Fruit fly (Drosophila melanogaster) whole organism, embryonic: ENCODE results near the gene Fer3HCH.

Experiments
- Atf-2 ChIP-seq: fragments of 200-800 bp; sonication (Bioruptor generic); optimal IDR thresholded peaks from 2 replicates; lab custom pipeline; 2016; ENCODE audit warnings: missing biosample characterization, missing genetic modification characterization
- Bgb ChIP-seq: fragments of 200-800 bp; sonication (Bioruptor generic); IDR thresholded peaks from 2 replicates; pipeline ENCODE4 v1.3.6; 2022; ENCODE audit warnings: missing biosample characterization, missing genetic modification characterization; ENCODE audit not compliant: partially characterized antibody
- Blimp-1 ChIP-seq: fragments of 200-800 bp; sonication (Bioruptor generic); optimal IDR thresholded peaks from 3 replicates; lab custom pipeline; 2018; ENCODE audit warnings: missing biosample characterization, missing genetic modification characterization, mild to moderate bottlenecking, moderate library complexity, missing genetic modification reagents
- CG1024 ChIP-seq: fragments of 200-800 bp; sonication (Bioruptor generic); IDR thresholded peaks from 2 replicates; pipeline ENCODE4 v1.3.6; 2022; ENCODE audit warnings: missing biosample characterization, missing genetic modification characterization
- CG10267 ChIP-seq: fragments of 200-800 bp; sonication (Bioruptor generic); optimal IDR thresholded peaks from 2 replicates; lab custom pipeline; 2018; ENCODE audit warnings: missing biosample characterization, mild to moderate bottlenecking, missing genetic modification characterization, moderate library complexity
- CG10321 ChIP-seq: fragments of 200-800 bp; sonication (Bioruptor generic); IDR thresholded peaks from 2 replicates; pipeline ENCODE4 v1.3.6; 2022; ENCODE audit warnings: missing biosample characterization, missing genetic modification characterization
- CG10565 ChIP-seq: fragments of 200-800 bp; sonication (Bioruptor generic); optimal IDR thresholded peaks from 3 replicates; lab custom pipeline; 2016; ENCODE audit warnings: missing biosample characterization, mild to moderate bottlenecking, missing genetic modification characterization
- CG12155 ChIP-seq: fragments of 200-800 bp; sonication (Bioruptor generic); optimal IDR thresholded peaks from 3 replicates; lab custom pipeline; 2016; ENCODE audit warnings: missing biosample characterization, missing genetic modification characterization
- CG14667 ChIP-seq: fragments of 200-800 bp; sonication (Bioruptor generic); IDR thresholded peaks from 2 replicates; pipeline ENCODE4 v1.3.6; 2022; ENCODE audit warnings: missing biosample characterization, missing genetic modification characterization
- CG15011 ChIP-seq: fragments of 200-800 bp; sonication (Bioruptor generic); optimal IDR thresholded peaks from 3 replicates; lab custom pipeline; 2018; ENCODE audit warnings: missing biosample characterization, mild to moderate bottlenecking, missing genetic modification characterization
- CG1602 ChIP-seq: fragments of 200-800 bp; sonication (Bioruptor generic); optimal IDR thresholded peaks from 3 replicates; lab custom pipeline; 2016; ENCODE audit warnings: missing biosample characterization, missing genetic modification characterization
- CG16779 ChIP-seq: fragments of 200-800 bp; sonication (Bioruptor generic); IDR thresholded peaks from 2 replicates; pipeline ENCODE4 v1.3.6; 2022; ENCODE audit warnings: missing biosample characterization, missing genetic modification characterization
- CG17802 ChIP-seq: fragments of 200-800 bp; sonication (Bioruptor generic); optimal IDR thresholded peaks from 2 replicates; lab custom pipeline; 2018; ENCODE audit warnings: missing biosample characterization, mild to moderate bottlenecking, missing genetic modification characterization, moderate library complexity
- CG17912 ChIP-seq: fragments of 200-800 bp; sonication (Bioruptor generic); optimal IDR thresholded peaks from 2 replicates; lab custom pipeline; 2018; ENCODE audit warnings: missing biosample characterization, mild to moderate bottlenecking, missing genetic modification characterization
- CG18476 ChIP-seq: fragments of 200-800 bp; sonication (Bioruptor generic); optimal IDR thresholded peaks from 2 replicates; lab custom pipeline; 2016; ENCODE audit warnings: missing biosample characterization, mild to moderate bottlenecking, missing genetic modification characterization
- CG31388 ChIP-seq: fragments of 200-800 bp; sonication (Bioruptor generic); optimal IDR thresholded peaks from 2 replicates; lab custom pipeline; 2016; ENCODE audit warnings: missing biosample characterization, missing genetic modification characterization
- CG34422 ChIP-seq: fragments of 200-800 bp; sonication (Bioruptor generic); IDR thresholded peaks from 3 replicates; pipeline ENCODE4 v1.3.6; 2022; ENCODE audit warnings: missing biosample characterization, missing genetic modification characterization
- CG4328 ChIP-seq: fragments of 200-800 bp; sonication (Bioruptor generic); optimal IDR thresholded peaks from 3 replicates; lab custom pipeline; 2017; ENCODE audit warnings: missing biosample characterization, missing genetic modification reagents, missing genetic modification characterization
- CG5953 ChIP-seq: fragments of 200-800 bp; sonication (Bioruptor generic); IDR thresholded peaks from 2 replicates; pipeline ENCODE4 v1.3.6; 2022; ENCODE audit warnings: missing biosample characterization, missing genetic modification characterization
- CG7271 ChIP-seq: fragments of 200-800 bp; sonication (Bioruptor generic); optimal IDR thresholded peaks from 2 replicates; lab custom pipeline; 2018; ENCODE audit warnings: missing biosample characterization, mild to moderate bottlenecking, missing genetic modification characterization, moderate library complexity
- CG7372 ChIP-seq: fragments of 200-800 bp; sonication (Bioruptor generic); IDR thresholded peaks from 2 replicates; pipeline ENCODE4 v1.3.6; 2022; ENCODE audit warnings: missing biosample characterization, missing genetic modification characterization
- CG7928 ChIP-seq: fragments of 200-800 bp; sonication (Bioruptor generic); optimal IDR thresholded peaks from 2 replicates; lab custom pipeline; 2017; ENCODE audit warnings: missing biosample characterization, mild to moderate bottlenecking, missing genetic modification characterization
- CG8089 ChIP-seq: fragments of 200-800 bp; sonication (Bioruptor generic); optimal IDR thresholded peaks from 3 replicates; lab custom pipeline; 2016; ENCODE audit warnings: missing biosample characterization, missing genetic modification characterization
- CG8359 ChIP-seq: fragments of 200-800 bp; sonication (Bioruptor generic); optimal IDR thresholded peaks from 2 replicates; lab custom pipeline; 2017; ENCODE audit warnings: missing biosample characterization, mild to moderate bottlenecking, missing genetic modification characterization, borderline replicate concordance
- CG8388 ChIP-seq: fragments of 200-800 bp; sonication (Bioruptor generic); optimal IDR thresholded peaks from 2 replicates; lab custom pipeline; 2019; ENCODE audit warnings: missing biosample characterization, mild to moderate bottlenecking, missing genetic modification characterization, moderate library complexity
- Dip3 ChIP-seq: fragments of 200-800 bp; sonication (Bioruptor generic); optimal IDR thresholded peaks from 3 replicates; lab custom pipeline; 2016; ENCODE audit warnings: missing biosample characterization, missing genetic modification characterization
- Dp ChIP-seq: fragments of 200-800 bp; sonication (Bioruptor generic); optimal IDR thresholded peaks from 2 replicates; lab custom pipeline; 2018; ENCODE audit warnings: missing biosample characterization, mild to moderate bottlenecking, missing genetic modification characterization, moderate library complexity
- HLH54F ChIP-seq: fragments of 200-800 bp; sonication (Bioruptor generic); optimal IDR thresholded peaks from 3 replicates; lab custom pipeline; 2016; ENCODE audit warnings: missing biosample characterization, missing genetic modification characterization
- Lpt ChIP-seq: fragments of >200 bp; optimal IDR thresholded peaks from 2 replicates; lab custom pipeline; 2018; ENCODE audit warnings: missing biosample characterization, missing genetic modification characterization
- MESR4 ChIP-seq: fragments of 200-800 bp; sonication (Bioruptor generic); optimal IDR thresholded peaks from 2 replicates; lab custom pipeline; 2018; ENCODE audit warnings: missing biosample characterization, mild to moderate bottlenecking, missing genetic modification characterization, moderate library complexity
- Neu2 ChIP-seq: fragments of 200-800 bp; sonication (Bioruptor generic); optimal IDR thresholded peaks from 3 replicates; lab custom pipeline; 2016; ENCODE audit warnings: missing biosample characterization, missing genetic modification characterization, borderline replicate concordance
- Nf-YC ChIP-seq: fragments of 200-800 bp; optimal IDR thresholded peaks from 3 replicates; lab custom pipeline; 2019; ENCODE audit warnings: missing biosample characterization, mild to moderate bottlenecking, missing genetic modification characterization, moderate library complexity
- Ravus ChIP-seq: fragments of 200-800 bp; sonication (Bioruptor generic); IDR thresholded peaks from 2 replicates; pipeline ENCODE4 v1.3.6; 2022; ENCODE audit warnings: missing biosample characterization, missing genetic modification characterization
- az2 ChIP-seq: fragments of 200-800 bp; sonication (Bioruptor generic); optimal IDR thresholded peaks from 3 replicates; lab custom pipeline; 2016; ENCODE audit warnings: missing biosample characterization, missing genetic modification characterization
- cas ChIP-seq: fragments of 200-800 bp; sonication (Bioruptor generic); IDR thresholded peaks from 2 replicates; pipeline ENCODE4 v1.3.6; 2022; ENCODE audit warnings: missing biosample characterization, missing genetic modification characterization
- cg ChIP-seq: fragments of 200-800 bp; sonication (Bioruptor generic); optimal IDR thresholded peaks from 3 replicates; lab custom pipeline; 2019; ENCODE audit warnings: missing biosample characterization, mild to moderate bottlenecking, missing genetic modification characterization, moderate library complexity
- dimm ChIP-seq: fragments of 200-800 bp; sonication (Bioruptor generic); IDR thresholded peaks from 2 replicates; pipeline ENCODE4 v1.3.6; 2022; ENCODE audit warnings: missing biosample characterization, missing genetic modification characterization
- emc ChIP-seq: fragments of 200-800 bp; sonication (Bioruptor generic); optimal IDR thresholded peaks from 2 replicates; lab custom pipeline; 2016; ENCODE audit warnings: missing biosample characterization, missing genetic modification characterization
- gcm2 ChIP-seq: fragments of 200-800 bp; sonication (Bioruptor generic); optimal IDR thresholded peaks from 2 replicates; lab custom pipeline; 2016; ENCODE audit warnings: missing biosample characterization, missing genetic modification characterization
- her ChIP-seq: fragments of 200-800 bp; sonication (Bioruptor generic); optimal IDR thresholded peaks from 2 replicates; lab custom pipeline; 2016; ENCODE audit warnings: missing biosample characterization, missing genetic modification characterization
- hkb ChIP-seq, 2 experiments: fragments of 200-800 bp in 1 of 2; fragments of >200 bp in 1 of 2; sonication (Bioruptor generic) in 1 of 2; IDR thresholded peaks in 1 of 2; optimal IDR thresholded peaks in 1 of 2; 2 replicates each; pipeline versions ENCODE4 v1.3.6 to Lab custom; 2017 to 2022; ENCODE audit warnings: missing biosample characterization in 1 of 2, missing genetic modification characterization in 1 of 2
- maf-S ChIP-seq: fragments of 200-800 bp; sonication (Bioruptor generic); optimal IDR thresholded peaks from 2 replicates; lab custom pipeline; 2016; ENCODE audit warnings: missing biosample characterization, missing genetic modification characterization
- nau ChIP-seq: fragments of 200-800 bp; sonication (Bioruptor generic); optimal IDR thresholded peaks from 3 replicates; lab custom pipeline; 2017; ENCODE audit warnings: missing biosample characterization, mild to moderate bottlenecking, missing genetic modification characterization, missing genetic modification reagents
- nmo ChIP-seq: fragments of 200-800 bp; sonication (Bioruptor generic); optimal IDR thresholded peaks from 2 replicates; lab custom pipeline; 2018; ENCODE audit warnings: missing biosample characterization, mild to moderate bottlenecking, missing genetic modification characterization, moderate library complexity
- pum ChIP-seq: fragments of 200-800 bp; sonication (Bioruptor generic); optimal IDR thresholded peaks from 2 replicates; lab custom pipeline; 2016; ENCODE audit warnings: missing biosample characterization, missing genetic modification characterization
- slbo ChIP-seq: fragments of 200-800 bp; sonication (Bioruptor generic); IDR thresholded peaks from 2 replicates; pipeline ENCODE4 v1.3.6; 2022; ENCODE audit warnings: missing biosample characterization, missing genetic modification characterization
- tgo ChIP-seq: fragments of 200-800 bp; sonication (Bioruptor generic); IDR thresholded peaks from 3 replicates; pipeline ENCODE4 v1.3.6; 2022; ENCODE audit warnings: missing biosample characterization, missing genetic modification characterization
- unpg ChIP-seq: fragments of 200-800 bp; sonication (Bioruptor generic); optimal IDR thresholded peaks from 3 replicates; lab custom pipeline; 2018; ENCODE audit warnings: missing biosample characterization, mild to moderate bottlenecking, missing genetic modification characterization, moderate library complexity
- vvl ChIP-seq: fragments of 200-800 bp; sonication (Bioruptor generic); IDR thresholded peaks from 2 replicates; pipeline ENCODE4 v1.3.6; 2022; ENCODE audit warnings: missing biosample characterization, missing genetic modification characterization
- zen2 ChIP-seq: fragments of 200-800 bp; sonication (Bioruptor generic); IDR thresholded peaks from 3 replicates; pipeline ENCODE4 v1.3.6; 2022; ENCODE audit warnings: missing biosample characterization, missing genetic modification characterization; ENCODE audit not compliant: partially characterized antibody

The Fer3HCH gene

dm6 chrX:13099919-13100318 is 8.1 kb downstream of the Fer3HCH start (continued):
- TF ChIP-seq CG31388 (no peak), CG14667 (GFP tag; lab: Robert Waterston, UW) (peak; percentile 82; the same call in 1 of the 2 replicates), CG5953 (0 out of 2 replicates have a peak, but pooled peaks have one; percentile 36), CG10321 (GFP tag; lab: Robert Waterston, UW) (peak; percentile 71), CG7928 (peak; percentile 20), CG7372 (GFP tag; lab: Robert Waterston, UW) (peak; percentile 87), CG10565 (GFP tag; lab: Kevin White, UChicago) (no peak), CG16779 (GFP tag; lab: Robert Waterston, UW) (no peak), hkb (optimal IDR thresholded peaks at IDR 0.05; lab: Kevin White, UChicago) (no peak), hkb (GFP tag; IDR thresholded peaks at IDR 0.05; lab: Robert Waterston, UW) (peak; percentile 91), CG12155 (GFP tag; lab: Kevin White, UChicago) (peak; percentile 67), Ravus (peak; percentile 57), Blimp-1 (peak; percentile 69), Nf-YC (tag; lab: Kevin White, UChicago) (peak; percentile 70), CG17802 (no peak), cg (GFP tag; lab: Kevin White, UChicago) (no peak), CG8388 (GFP tag; lab: Kevin White, UChicago) (peak; percentile 65), nau (GFP tag; lab: Kevin White, UChicago) (peak; percentile 51), unpg (GFP tag; lab: Kevin White, UChicago) (peak; percentile 85), vvl (GFP tag; lab: Robert Waterston, UW) (peak; percentile 92), CG4328 (GFP tag; lab: Kevin White, UChicago) (peak; percentile 38), dimm (GFP tag; lab: Robert Waterston, UW) (0 out of 2 replicates have a peak, but pooled peaks have one; percentile 46), cas (peak; percentile 69; the same call in 1 of the 2 replicates), CG10267 (peak; percentile 59), Atf-2 (GFP tag; lab: Kevin White, UChicago) (no peak), Dip3 (peak; percentile 13), Bgb (GFP tag; lab: Robert Waterston, UW) (no peak), MESR4 (GFP tag; lab: Kevin White, UChicago) (no peak), CG7271 (tag; lab: Kevin White, UChicago) (peak; percentile 40)

- TF ChIP-seq CG34422 (0 out of 3 replicates have a peak, but pooled peaks have one; percentile 51), Lpt (GFP tag; lab: Kevin White, UChicago) (no peak), CG1024 (no peak), CG17912 (GFP tag; lab: Kevin White, UChicago) (no peak), nmo (peak; percentile 42), slbo (peak; percentile 66), emc (GFP tag; lab: Kevin White, UChicago) (no peak), zen2 (peak; percentile 77; the same call in 2 of the 3 replicates), nau (GFP tag; lab: Kevin White, UChicago) (no peak), CG8359 (GFP tag; lab: Kevin White, UChicago) (no peak), CG1602 (GFP tag; lab: Kevin White, UChicago) (no peak), HLH54F (peak; percentile 28), CG15011 (no peak), az2 (GFP tag; lab: Kevin White, UChicago) (no peak), Neu2 (GFP tag; lab: Kevin White, UChicago) (no peak), her (peak; percentile 0), CG18476 (no peak), gcm2 (no peak), CG8089 (GFP tag; lab: Kevin White, UChicago) (no peak), tgo (peak; percentile 32; the same call in 1 of the 3 replicates), maf-S (GFP tag; lab: Kevin White, UChicago) (peak; percentile 6), Dp (peak; percentile 66), pum (GFP tag; lab: Kevin White, UChicago) (no peak)
Measured at dm6 chrX:13094085-13094764, 13.8 kb downstream of the Fer3HCH start, which contains the start of gene CG2200. Gene CG2200, plus strand, starts transcription at chrX:13094299.
